Worm (Caenorhabditis elegans) whole organism, L4/young adult: ENCODE results near the gene C04G2.10.

Experiments
- W03F9.2 ChIP-seq: fragments of 150-350 bp; optimal IDR thresholded peaks from 2 replicates; lab custom pipeline; 2014; ENCODE audit warnings: missing biosample characterization, missing genetic modification characterization
- dao-5 ChIP-seq: sonication (generic microtip); optimal IDR thresholded peaks from 2 replicates; lab custom pipeline; 2016; ENCODE audit warnings: missing genotype, missing genetic modification characterization, moderate library complexity, missing compliant biosample characterization

- TF ChIP-seq dao-5 (no peak), W03F9.2 (no peak)
Measured at ce11 chrIV:10122205-10122604, 7.0 kb downstream of the C04G2.10 start, which contains the start of gene irld-21.
